Worm (Caenorhabditis elegans): ENCODE results near the gene C03A7.13.

DNA sequence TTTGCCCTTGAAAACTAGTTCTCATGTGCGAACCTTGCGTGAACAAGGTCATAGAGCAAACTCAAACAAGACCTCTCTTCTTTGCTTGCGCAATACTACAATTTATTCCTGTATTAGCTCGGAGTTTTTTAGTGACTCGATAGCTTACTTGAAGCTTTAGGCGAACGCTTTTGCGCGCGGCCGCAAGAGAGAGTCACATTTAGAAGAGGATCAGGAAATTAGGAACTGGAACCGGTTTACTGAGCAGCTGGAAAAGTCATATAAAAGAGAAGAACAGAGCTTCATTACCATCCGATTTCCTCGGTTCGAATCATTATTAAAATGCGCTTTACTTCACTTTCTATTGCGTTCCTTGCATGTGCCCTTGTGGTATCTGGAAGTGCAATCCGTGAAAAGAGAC lies 34.0 kb downstream of the C03A7.13 start, which contains the start of gene abu-15:
- TF ChIP-seq ama-1 (optimal IDR thresholded peaks at IDR 0.05) (no peak), lin-39 (tag; optimal IDR thresholded peaks at IDR 0.05) (no peak), skn-1 (tag; optimal IDR thresholded peaks at IDR 0.05) (no peak), ceh-28 (tag; optimal IDR thresholded peaks at IDR 0.05) (no peak), nhr-77 (tag; optimal IDR thresholded peaks at IDR 0.05) (no peak), aly-2 (tag; optimal IDR thresholded peaks at IDR 0.05) (no peak), elt-2 (tag; optimal IDR thresholded peaks at IDR 0.05) (no peak), ztf-11 (tag; optimal IDR thresholded peaks at IDR 0.05) (no peak), unc-62 (GFP tag; optimal IDR thresholded peaks at IDR 0.05) (no peak), egl-27 (tag; optimal IDR thresholded peaks at IDR 0.05) (no peak), ceh-16 (tag; optimal IDR thresholded peaks at IDR 0.05) (no peak)

Measured in whole organism, L3 larva.